Worm (Caenorhabditis elegans): ENCODE results near the gene H06A10.1.

Gene H06A10.1

ce11 chrX:13514384-13514783 is 7.1 kb downstream of the H06A10.1 start (continued):
- TF ChIP-seq daf-16 (GFP tag; optimal IDR thresholded peaks at IDR 0.05) (peak; percentile 34 to 87), daf-16 (tag; optimal IDR thresholded peaks at IDR 0.05) (peak; percentile 83), hlh-30 (tag; optimal IDR thresholded peaks at IDR 0.05; ENCODE audit: insufficient read depth) (peak; percentile 81), dmd-9 (GFP tag; IDR thresholded peaks at IDR 0.05) (no peak), nhr-28 (tag; optimal IDR thresholded peaks at IDR 0.05) (peak; percentile 80), zfp-2 (tag; optimal IDR thresholded peaks at IDR 0.05) (peak; percentile 30), vab-7 (GFP tag; IDR thresholded peaks at IDR 0.05) (peak; percentile 46; the same call in 1 of the 2 replicates), tra-1 (GFP tag; IDR thresholded peaks at IDR 0.05) (peak; percentile 62; the same call in 1 of the 2 replicates), Y5F2A.4 (GFP tag; optimal IDR thresholded peaks at IDR 0.05) (peak; percentile 13), ces-1 (GFP tag; optimal IDR thresholded peaks at IDR 0.05) (peak; percentile 89), dve-1 (tag; optimal IDR thresholded peaks at IDR 0.05; ENCODE audit: insufficient read depth) (peak; percentile 95), dmd-6 (GFP tag; IDR thresholded peaks at IDR 0.05) (peak; percentile 83), nhr-77 (tag; optimal IDR thresholded peaks at IDR 0.05) (peak; percentile 98), ZK546.5 (tag; optimal IDR thresholded peaks at IDR 0.05) (peak in 1 of 2 experiments; percentile 27), lir-3 (tag; optimal IDR thresholded peaks at IDR 0.05) (no peak), T20F7.1 (GFP tag; optimal IDR thresholded peaks at IDR 0.05) (peak; percentile 87), F44E2.7 (GFP tag; IDR thresholded peaks at IDR 0.05) (no peak), pqm-1 (tag; optimal IDR thresholded peaks at IDR 0.05) (peak; percentile 28), nhr-11 (tag; optimal IDR thresholded peaks at IDR 0.05) (peak; percentile 34), lin-29 (GFP tag; IDR thresholded peaks at IDR 0.05) (peak; percentile 79), nhr-237 (tag; optimal IDR thresholded peaks at IDR 0.05) (peak; percentile 60), zag-1 (tag; optimal IDR thresholded peaks at IDR 0.05) (no peak), nhr-111 (GFP tag; optimal IDR thresholded peaks at IDR 0.05) (no peak), zip-2 (tag; optimal IDR thresholded peaks at IDR 0.05) (peak; percentile 91), hlh-11 (tag; optimal IDR thresholded peaks at IDR 0.05) (peak; percentile 80), nhr-6 (tag; optimal IDR thresholded peaks at IDR 0.05) (peak; percentile 75), mes-2 (tag; optimal IDR thresholded peaks at IDR 0.05; ENCODE audit: poor library complexity, severe bottlenecking) (peak; percentile 82), aly-2 (tag; optimal IDR thresholded peaks at IDR 0.05) (no peak), F37D6.2 (tag; optimal IDR thresholded peaks at IDR 0.05) (peak; percentile 96), hmg-1.1 (GFP tag; IDR thresholded peaks at IDR 0.05) (peak; percentile 96), aha-1 (tag) (peak; percentile 92), T26A8.4 (GFP tag; IDR thresholded peaks at IDR 0.05) (peak; percentile 94), madf-9 (GFP tag; conservative IDR thresholded peaks at IDR 0.05) (peak; percentile 74), ceh-28 (tag; optimal IDR thresholded peaks at IDR 0.05) (peak; percentile 72), mep-1 (tag; optimal IDR thresholded peaks at IDR 0.05) (peak; percentile 98), dpl-1 (GFP tag; optimal IDR thresholded peaks at IDR 0.05) (peak; percentile 59), nhr-42 (GFP tag; IDR thresholded peaks at IDR 0.05) (peak; percentile 92), arid-1 (GFP tag; conservative IDR thresholded peaks at IDR 0.05) (0 out of 2 replicates have a peak, but pooled peaks have one; percentile 43), ceh-62 (tag; optimal IDR thresholded peaks at IDR 0.05) (no peak), duxl-1 (tag; optimal IDR thresholded peaks at IDR 0.05; ENCODE audit: poor library complexity) (peak; percentile 97), daf-12 (tag; optimal IDR thresholded peaks at IDR 0.05) (no peak), mxl-2 (GFP tag; conservative IDR thresholded peaks at IDR 0.05) (no peak), lin-38 (GFP tag; IDR thresholded peaks at IDR 0.05) (peak; percentile 70), unc-62 (GFP tag; optimal IDR thresholded peaks at IDR 0.05 in 1 of 2) (peak in 1 of 2 experiments; percentile 68), unc-62 (tag; optimal IDR thresholded peaks at IDR 0.05) (no peak), ZK337.2 (GFP tag; IDR thresholded peaks at IDR 0.05) (no peak), mxl-3 (GFP tag; optimal IDR thresholded peaks at IDR 0.05) (peak; percentile 63), php-3 (GFP tag; IDR thresholded peaks at IDR 0.05) (peak; percentile 66), rbr-2 (tag; optimal IDR thresholded peaks at IDR 0.05) (peak; percentile 93), ceh-20 (GFP tag; IDR thresholded peaks at IDR 0.05) (peak; percentile 61; the same call in 1 of the 2 replicates)
